Worm (Caenorhabditis elegans) whole organism, L4 larva: ENCODE results near the gene efn-4.

ENCODE experiments used
- daf-19 ChIP-seq: fragments of 200-800 bp; sonication (Bioruptor generic); conservative IDR thresholded peaks from 2 replicates; pipeline ENCODE4 v1.3.6; 2022; ENCODE audit warnings: missing genetic modification characterization, missing compliant biosample characterization
- dmd-6 ChIP-seq: fragments of 200-800 bp; sonication (Bioruptor generic); IDR thresholded peaks from 2 replicates; pipeline ENCODE4 v1.3.6; 2022; ENCODE audit warnings: missing genetic modification reagents, missing genetic modification characterization, missing compliant biosample characterization
- dpl-1 ChIP-seq: fragments of 150-350 bp; optimal IDR thresholded peaks from 2 replicates; lab custom pipeline; 2014; ENCODE audit warnings: missing biosample characterization, missing genetic modification reagents, missing genetic modification characterization
- lin-13 ChIP-seq: fragments of 150-350 bp; optimal IDR thresholded peaks from 2 replicates; lab custom pipeline; 2014; ENCODE audit warnings: missing biosample characterization, missing genetic modification reagents, missing genetic modification characterization
- lin-39 ChIP-seq: fragments of 150-350 bp; optimal IDR thresholded peaks from 2 replicates; lab custom pipeline; 2014; ENCODE audit warnings: missing biosample characterization, missing genetic modification reagents, missing genetic modification characterization
- lir-3 ChIP-seq: sonication (generic microtip); optimal IDR thresholded peaks from 2 replicates; lab custom pipeline; 2016; ENCODE audit warnings: mild to moderate bottlenecking, missing genetic modification characterization, missing compliant biosample characterization
- unc-130 ChIP-seq: sonication (generic microtip); optimal IDR thresholded peaks from 2 replicates; lab custom pipeline; 2016; ENCODE audit warnings: missing genetic modification reagents, missing genetic modification characterization, missing compliant biosample characterization
- zip-11 ChIP-seq: fragments of 200-800 bp; sonication (Bioruptor generic); IDR thresholded peaks from 2 replicates; pipeline ENCODE4 v1.3.6; 2022; ENCODE audit warnings: missing genetic modification characterization, missing compliant biosample characterization

- TF ChIP-seq lir-3 (tag; lab: Kevin White, UChicago) (no peak), unc-130 (GFP tag; lab: Kevin White, UChicago) (peak; percentile 30), lin-13 (GFP tag; lab: Kevin White, UChicago) (peak; percentile 2), lin-39 (tag; lab: Kevin White, UChicago) (no peak), dpl-1 (GFP tag; lab: Kevin White, UChicago) (peak; percentile 90), zip-11 (no peak), dmd-6 (GFP tag; lab: Robert Waterston, UW) (no peak), daf-19 (GFP tag; lab: Robert Waterston, UW) (no peak)
These were observed 39.6 kb upstream of the efn-4 start, which contains the start of gene pig-1 for ce11 chrIV:519409-519808.
